Worm (Caenorhabditis elegans) whole organism, mixed stage, embryonic: ENCODE data around the gene gcy-20.

Source experiments
- bed-3 ChIP-seq: fragments of 200-800 bp; sonication (Bioruptor generic); optimal IDR thresholded peaks from 3 replicates; lab custom pipeline; 2018; ENCODE audit warnings: mild to moderate bottlenecking, missing genetic modification characterization, moderate library complexity, missing compliant biosample characterization
- nhr-12 ChIP-seq: fragments of 150-350 bp; optimal IDR thresholded peaks from 2 replicates; lab custom pipeline; 2014; ENCODE audit warnings: missing biosample characterization, missing genetic modification characterization
- unc-39 ChIP-seq: fragments of 150-350 bp; optimal IDR thresholded peaks from 2 replicates; lab custom pipeline; 2014; ENCODE audit warnings: missing biosample characterization, missing genetic modification characterization

ce11 chrV:16213323-16213722, 40.3 kb downstream of the gcy-20 start:
- TF ChIP-seq unc-39 (tag; lab: Kevin White, UChicago) (no peak), bed-3 (GFP tag; lab: Kevin White, UChicago) (no peak), nhr-12 (no peak)
